Fruit fly (Drosophila melanogaster) Kc167 (cell line): ENCODE results near the gene CG32181.

Experiments used
- Myc ChIP-seq: fragments of >200 bp; optimal IDR thresholded peaks from 2 replicates; lab custom pipeline; 2017; ENCODE audit warnings: missing external identifiers
- Sin3A ChIP-seq: fragments of >200 bp; optimal IDR thresholded peaks from 2 replicates; lab custom pipeline; 2018; ENCODE audit warnings: missing external identifiers
- psq ChIP-seq: fragments of >200 bp; optimal IDR thresholded peaks from 2 replicates; lab custom pipeline; 2017; ENCODE audit warnings: missing external identifiers

DNA sequence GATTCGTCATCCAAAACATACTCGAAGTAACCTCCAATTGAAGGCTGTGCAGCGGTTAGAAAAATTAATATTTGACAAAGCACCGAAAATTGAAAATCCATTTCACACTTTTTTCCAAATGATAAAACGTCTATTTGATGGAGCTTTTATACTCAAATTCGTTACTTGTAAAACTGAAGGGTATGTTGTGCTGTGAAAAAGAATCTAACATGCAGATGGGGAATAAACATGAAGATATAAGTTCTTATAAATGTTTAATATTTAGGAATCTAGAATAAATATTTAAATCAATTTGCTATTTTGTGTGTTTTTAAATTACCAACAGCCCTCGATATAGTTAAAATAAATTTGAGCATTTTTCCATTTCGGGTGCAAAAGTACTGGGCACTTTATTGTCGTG is 39.7 kb upstream of the CG32181 start, which contains the start of gene CheB74a:
- TF ChIP-seq Sin3A, result no peak
- TF ChIP-seq psq, result no peak
- TF ChIP-seq Myc (lab: Kevin White, UChicago), result no peak
